Worm (Caenorhabditis elegans) whole organism, L3 larva: Measurements from ENCODE around the gene ipla-6.
"Not testable (repeated sequence)": the region's sequence is repeated elsewhere in the genome, so short reads cannot be mapped to it uniquely, and the experiment has no call there.

ENCODE experiments used
- R02D3.7 ChIP-seq: fragments of 150-350 bp; optimal IDR thresholded peaks from 2 replicates; lab custom pipeline; 2014; ENCODE audit warnings: missing biosample characterization, missing genetic modification characterization
- ZK546.5 ChIP-seq: sonication (generic microtip); optimal IDR thresholded peaks from 2 replicates; lab custom pipeline; 2017; ENCODE audit warnings: missing biosample characterization, missing genetic modification characterization
- aly-2 ChIP-seq: fragments of 150-350 bp; optimal IDR thresholded peaks from 2 replicates; lab custom pipeline; 2014; ENCODE audit warnings: missing biosample characterization, missing genetic modification characterization
- ceh-28 ChIP-seq: fragments of 150-350 bp; optimal IDR thresholded peaks from 2 replicates; lab custom pipeline; 2014; ENCODE audit warnings: missing biosample characterization, missing genetic modification reagents, missing genetic modification characterization
- ceh-82 ChIP-seq: fragments of 150-350 bp; optimal IDR thresholded peaks from 2 replicates; lab custom pipeline; 2014; ENCODE audit warnings: missing biosample characterization, missing genetic modification characterization
- daf-12 ChIP-seq: fragments of 150-350 bp; optimal IDR thresholded peaks from 2 replicates; lab custom pipeline; 2014; ENCODE audit warnings: missing biosample characterization, missing genetic modification reagents, missing genetic modification characterization
- egl-27 ChIP-seq: sonication (generic microtip); optimal IDR thresholded peaks from 4 replicates; lab custom pipeline; 2017; ENCODE audit warnings: missing biosample characterization, missing genetic modification reagents, missing genetic modification characterization
- egl-5 ChIP-seq: fragments of 150-350 bp; optimal IDR thresholded peaks from 2 replicates; lab custom pipeline; 2017; ENCODE audit warnings: missing biosample characterization, missing genetic modification reagents, missing genetic modification characterization, inconsistent platforms
- elt-1 ChIP-seq: fragments of 150-350 bp; optimal IDR thresholded peaks from 2 replicates; lab custom pipeline; 2014; ENCODE audit warnings: missing biosample characterization, missing genetic modification characterization
- elt-2 ChIP-seq: sonication (generic microtip); optimal IDR thresholded peaks from 2 replicates; lab custom pipeline; 2016; ENCODE audit warnings: missing genetic modification reagents, mild to moderate bottlenecking, missing genetic modification characterization, missing compliant biosample characterization
- elt-3 ChIP-seq, 3 experiments: fragments of 150-350 bp in 1 of 3; sonication (generic microtip) in 2 of 3; optimal IDR thresholded peaks; 2 replicates in 2 of 3; 4 replicates in 1 of 3; lab custom pipeline; 2014 to 2017; ENCODE audit warnings: missing biosample characterization in 3 of 3, missing genetic modification characterization in 3 of 3
- eor-1 ChIP-seq, 2 experiments: fragments of 150-350 bp; optimal IDR thresholded peaks; 2 replicates each; lab custom pipeline; 2014 to 2018; ENCODE audit warnings: missing biosample characterization in 2 of 2, missing genetic modification characterization in 2 of 2
- fkh-10 ChIP-seq: sonication (generic microtip); optimal IDR thresholded peaks from 2 replicates; lab custom pipeline; 2017; ENCODE audit warnings: missing biosample characterization, missing genetic modification reagents, missing genetic modification characterization
- fkh-2 ChIP-seq: fragments of 150-350 bp; optimal IDR thresholded peaks from 2 replicates; lab custom pipeline; 2014; ENCODE audit warnings: missing biosample characterization, missing genetic modification reagents, missing genetic modification characterization
- fos-1 ChIP-seq: fragments of 150-350 bp; optimal IDR thresholded peaks from 2 replicates; lab custom pipeline; 2014; ENCODE audit warnings: missing biosample characterization, missing genetic modification characterization
- hmg-11 ChIP-seq: sonication (generic microtip); optimal IDR thresholded peaks from 2 replicates; lab custom pipeline; 2016; ENCODE audit warnings: missing genetic modification characterization, missing compliant biosample characterization
- jun-1 ChIP-seq: fragments of 150-350 bp; optimal IDR thresholded peaks from 2 replicates; lab custom pipeline; 2014; ENCODE audit warnings: missing biosample characterization, missing genetic modification reagents, missing genetic modification characterization
- lin-15B ChIP-seq: fragments of 150-350 bp; optimal IDR thresholded peaks from 2 replicates; lab custom pipeline; 2014; ENCODE audit warnings: missing biosample characterization, missing genetic modification characterization
- lsy-12 ChIP-seq: sonication (generic microtip); optimal IDR thresholded peaks from 2 replicates; lab custom pipeline; 2016; ENCODE audit warnings: mild to moderate bottlenecking, missing genetic modification characterization, missing compliant biosample characterization
- mdl-1 ChIP-seq: fragments of 150-350 bp; optimal IDR thresholded peaks from 2 replicates; lab custom pipeline; 2014; ENCODE audit warnings: missing biosample characterization, missing genetic modification characterization
- nhr-11 ChIP-seq: fragments of 150-350 bp; optimal IDR thresholded peaks from 2 replicates; lab custom pipeline; 2014; ENCODE audit warnings: missing biosample characterization, missing genetic modification characterization
- nhr-12 ChIP-seq: fragments of 150-350 bp; optimal IDR thresholded peaks from 2 replicates; lab custom pipeline; 2014; ENCODE audit warnings: missing biosample characterization, missing genetic modification characterization
- nhr-23 ChIP-seq: fragments of 150-350 bp; optimal IDR thresholded peaks from 2 replicates; lab custom pipeline; 2014; ENCODE audit warnings: missing biosample characterization, missing genetic modification reagents, missing genetic modification characterization
- nhr-237 ChIP-seq: fragments of 150-350 bp; optimal IDR thresholded peaks from 2 replicates; lab custom pipeline; 2014; ENCODE audit warnings: missing biosample characterization, missing genetic modification characterization
- nhr-28 ChIP-seq: fragments of 150-350 bp; optimal IDR thresholded peaks from 2 replicates; lab custom pipeline; 2014; ENCODE audit warnings: missing biosample characterization, missing genetic modification characterization
- nhr-43 ChIP-seq: sonication (generic microtip); optimal IDR thresholded peaks from 2 replicates; lab custom pipeline; 2016; ENCODE audit warnings: mild to moderate bottlenecking, missing genetic modification characterization, missing compliant biosample characterization; ENCODE audit not compliant: poor library complexity, severe bottlenecking
- nhr-77 ChIP-seq: fragments of 150-350 bp; optimal IDR thresholded peaks from 2 replicates; lab custom pipeline; 2014; ENCODE audit warnings: missing biosample characterization, missing genetic modification characterization
- pha-4 ChIP-seq: fragments of 150-350 bp; optimal IDR thresholded peaks from 2 replicates; lab custom pipeline; 2014; ENCODE audit warnings: missing biosample characterization, missing genetic modification reagents, missing genetic modification characterization
- sea-2 ChIP-seq: fragments of 150-350 bp; sonication (generic microtip); optimal IDR thresholded peaks from 4 replicates; lab custom pipeline; 2014; ENCODE audit warnings: missing biosample characterization, missing genetic modification reagents, missing genetic modification characterization
- snpc-4 ChIP-seq: fragments of 150-350 bp; optimal IDR thresholded peaks from 2 replicates; lab custom pipeline; 2014; ENCODE audit warnings: missing biosample characterization, missing genetic modification characterization
- tbx-2 ChIP-seq: sonication (generic microtip); optimal IDR thresholded peaks from 2 replicates; lab custom pipeline; 2016; ENCODE audit warnings: mild to moderate bottlenecking, missing genetic modification characterization, missing compliant biosample characterization
- unc-39 ChIP-seq: sonication (generic microtip); optimal IDR thresholded peaks from 4 replicates; lab custom pipeline; 2017; ENCODE audit warnings: missing biosample characterization, missing genetic modification characterization
- unc-62 ChIP-seq: fragments of 150-350 bp; sonication (generic microtip); optimal IDR thresholded peaks from 4 replicates; lab custom pipeline; 2014; ENCODE audit warnings: missing biosample characterization, missing genetic modification reagents, missing genetic modification characterization
- zag-1 ChIP-seq: fragments of 150-350 bp; optimal IDR thresholded peaks from 2 replicates; lab custom pipeline; 2014; ENCODE audit warnings: missing biosample characterization, missing genetic modification characterization
- ztf-4 ChIP-seq: fragments of 150-350 bp; optimal IDR thresholded peaks from 2 replicates; lab custom pipeline; 2014; ENCODE audit warnings: missing biosample characterization, missing genetic modification characterization

Gene ipla-6

ce11 chrIV:6336748-6337147 is 705 bp upstream of the ipla-6 start (continued):
- TF ChIP-seq ceh-28 (tag; lab: Kevin White, UChicago) (peak; percentile 71), elt-2 (tag; lab: Kevin White, UChicago) (peak; percentile 94), nhr-11 (tag; lab: Kevin White, UChicago) (peak; percentile 68), elt-3 (tag; optimal IDR thresholded peaks at IDR 0.05; lab: Kevin White, UChicago) (peak in 1 of 3 experiments; percentile 34)

ce11 chrIV:6342431-6342830 is 5.0 kb downstream of the ipla-6 start, which contains the start of gene Y73B6BL.288:
Gene Y73B6BL.288 (minus strand): TSS chrIV:6342531.
- TF ChIP-seq lin-15B (tag; lab: Kevin White, UChicago) = no peak
- TF ChIP-seq hmg-11 = no peak
- no peak for TF ChIP-seq daf-12
- TF ChIP-seq nhr-237 (tag; lab: Kevin White, UChicago) = no peak
- TF ChIP-seq lsy-12 = no peak
- no peak for TF ChIP-seq nhr-77 (tag; lab: Kevin White, UChicago)
- no peak for TF ChIP-seq unc-39 (tag; lab: Kevin White, UChicago)
- no peak for TF ChIP-seq ztf-4 (tag; lab: Kevin White, UChicago)
- TF ChIP-seq, all 47 proteins: peak for 0

DNA sequence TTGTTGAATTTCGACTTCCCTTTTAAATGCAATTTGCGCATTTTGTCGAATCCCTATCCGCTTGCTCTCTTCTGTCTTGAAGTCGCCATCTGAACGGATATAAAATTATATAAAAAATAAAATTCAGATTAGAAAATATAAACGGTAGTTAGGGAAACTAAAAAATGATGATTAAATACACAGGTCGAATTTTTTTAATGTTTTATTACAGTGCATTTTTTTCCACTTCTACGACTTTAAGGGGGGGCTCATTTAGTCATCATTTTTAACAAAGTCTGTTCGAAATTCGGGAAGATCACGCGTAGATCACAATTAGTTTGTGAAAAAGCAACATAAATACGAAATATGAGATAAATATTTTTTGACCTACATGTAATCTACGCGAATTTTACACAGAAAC is 5.4 kb downstream of the ipla-6 start, which contains the start of gene Y73B6BL.14:
Gene Y73B6BL.14 (minus strand): TSS at position 101 of the 400 bp plus-strand sequence.
- TF ChIP-seq daf-12 (no peak), nhr-23 (tag; lab: Kevin White, UChicago) (no peak), nhr-237 (tag; lab: Kevin White, UChicago) (no peak), unc-62 (GFP tag; lab: Kevin White, UChicago) (no peak), nhr-43 (no peak), tbx-2 (tag; lab: Kevin White, UChicago) (no peak), ceh-82 (tag; lab: Kevin White, UChicago) (no peak), pha-4 (tag; lab: Kevin White, UChicago) (no peak), fkh-2 (tag; lab: Kevin White, UChicago) (no peak), zag-1 (tag; lab: Kevin White, UChicago) (no peak), elt-1 (no peak), hmg-11 (no peak), aly-2 (tag; lab: Kevin White, UChicago) (no peak), ztf-4 (tag; lab: Kevin White, UChicago) (no peak), R02D3.7 (tag; lab: Kevin White, UChicago) (no peak), sea-2 (GFP tag; lab: Kevin White, UChicago) (no peak), elt-3 (tag; optimal IDR thresholded peaks at IDR 0.05; lab: Kevin White, UChicago) (no peak), snpc-4 (no peak), egl-5 (tag; lab: Kevin White, UChicago) (no peak)

- not testable (repeated sequence) for TF ChIP-seq mdl-1 (tag; lab: Kevin White, UChicago); nhr-43; nhr-28 (tag; lab: Kevin White, UChicago)
Observed at ce11 chrIV:6347213-6347612, 9.8 kb downstream of the ipla-6 start, which contains the start of gene Y73B6BL.289. Gene Y73B6BL.289 (plus strand): TSS chrIV:6347513.

ce11 chrIV:6361668-6362067 is 24.2 kb downstream of the ipla-6 start, which contains the start of gene Y73B6BL.47:
Gene Y73B6BL.47 (plus strand): TSS chrIV:6361968.
- TF ChIP-seq tbx-2 (tag; lab: Kevin White, UChicago) (no peak), nhr-237 (tag; lab: Kevin White, UChicago) (no peak), elt-1 (no peak), eor-1 (tag; optimal IDR thresholded peaks at IDR 0.05; lab: Kevin White, UChicago) (no peak), jun-1 (tag; lab: Kevin White, UChicago) (no peak), nhr-12 (tag; lab: Kevin White, UChicago) (no peak), lin-15B (tag; lab: Kevin White, UChicago) (no peak), nhr-11 (tag; lab: Kevin White, UChicago) (no peak), fkh-10 (GFP tag; lab: Kevin White, UChicago) (no peak), fos-1 (tag; lab: Kevin White, UChicago) (no peak), egl-27 (tag; lab: Kevin White, UChicago) (no peak), aly-2 (tag; lab: Kevin White, UChicago) (no peak), ZK546.5 (no peak), lsy-12 (no peak)
